Fruit fly (Drosophila melanogaster): ENCODE data around the gene Karybeta3.

DNA sequence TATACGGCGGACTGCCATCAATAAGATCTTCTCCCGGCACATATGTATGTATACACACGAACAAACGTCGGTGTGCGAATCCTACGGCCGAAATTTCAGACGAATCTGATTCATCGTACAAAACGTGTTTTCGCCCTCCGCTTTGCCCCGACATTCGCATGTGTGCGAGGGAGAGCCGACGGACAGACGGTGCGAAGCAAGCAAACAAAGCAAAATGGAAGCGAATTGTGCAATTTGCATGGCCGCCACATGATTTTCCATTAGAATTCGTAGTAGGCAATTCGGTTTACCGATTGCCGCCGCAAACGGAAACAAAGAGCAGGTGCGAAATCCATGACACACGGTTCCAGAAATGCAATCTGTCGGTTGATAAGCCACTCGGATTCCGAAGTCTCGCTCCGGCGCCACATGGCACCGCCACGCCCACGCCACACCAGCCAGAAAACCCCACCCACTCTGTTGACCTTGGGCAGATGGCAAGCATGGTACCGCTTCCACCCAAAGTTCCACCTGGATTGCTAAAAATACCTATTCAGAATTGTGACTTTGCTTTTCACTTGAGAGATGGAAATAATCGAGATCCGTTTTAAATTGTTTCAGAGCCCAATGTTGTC is 1.0 kb downstream of the Karybeta3 start:
- TF ChIP-seq CrebA (GFP tag; optimal IDR thresholded peaks at IDR 0.05; ENCODE audit: borderline replicate concordance) (no peak), CG9705 (GFP tag; optimal IDR thresholded peaks at IDR 0.05) (no peak), usp (GFP tag; optimal IDR thresholded peaks at IDR 0.05) (no peak), OdsH (GFP tag; optimal IDR thresholded peaks at IDR 0.05) (no peak), Jra (GFP tag; optimal IDR thresholded peaks at IDR 0.05) (no peak), dl (GFP tag; optimal IDR thresholded peaks at IDR 0.05; ENCODE audit: insufficient read depth in 1 of 2, partially characterized antibody in 2 of 2) (no peak), Abd-B (GFP tag; optimal IDR thresholded peaks at IDR 0.05) (no peak), HLH106 (tag; optimal IDR thresholded peaks at IDR 0.05) (no peak), Vsx2 (GFP tag; optimal IDR thresholded peaks at IDR 0.05; ENCODE audit: partially characterized antibody) (no peak), Dfd (GFP tag; optimal IDR thresholded peaks at IDR 0.05) (no peak), fru (GFP tag; optimal IDR thresholded peaks at IDR 0.05) (no peak)

Data from whole organism, wandering third instar larva.